Worm (Caenorhabditis elegans) whole organism, L4 larva: Measurements from ENCODE around the gene C43C3.4.

Experiments
- ama-1 ChIP-seq: fragments of 150-350 bp; optimal IDR thresholded peaks from 2 replicates; lab custom pipeline; 2014; ENCODE audit warnings: inconsistent platforms, mixed read lengths
- hlh-11 ChIP-seq: fragments of 200-800 bp; sonication (Bioruptor generic); optimal IDR thresholded peaks from 2 replicates; lab custom pipeline; 2018; ENCODE audit warnings: mild to moderate bottlenecking, missing genetic modification characterization, missing compliant biosample characterization
- madf-5 ChIP-seq, 2 experiments: fragments of 200-800 bp; sonication (Bioruptor generic); IDR thresholded peaks; 2 replicates each; pipeline ENCODE4 v1.3.6; 2022; ENCODE audit warnings: missing compliant biosample characterization in 2 of 2, missing genetic modification characterization in 2 of 2
- zag-1 ChIP-seq: fragments of 150-350 bp; optimal IDR thresholded peaks from 2 replicates; lab custom pipeline; 2014; ENCODE audit warnings: missing biosample characterization, missing genetic modification characterization

DNA sequence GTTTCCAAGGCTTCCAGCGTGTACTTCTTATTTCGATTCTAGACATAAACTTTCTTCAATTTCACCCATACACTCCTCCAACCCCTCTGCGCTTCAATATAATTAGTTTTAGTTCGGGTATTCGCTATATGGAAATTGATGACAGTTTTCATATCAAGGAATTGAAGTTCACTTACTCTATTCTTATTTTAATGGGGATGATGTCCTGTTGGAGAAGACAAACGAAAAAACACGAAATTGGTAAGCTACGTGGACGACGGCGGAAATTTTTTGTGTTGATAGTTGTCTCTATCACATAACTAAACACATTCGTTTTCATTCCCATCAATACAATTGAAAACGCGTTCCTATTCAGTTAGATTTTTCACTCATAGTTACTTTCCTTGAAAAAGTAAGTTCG, 39.3 kb downstream of the C43C3.4 start, which contains the start of gene F34H10.5:
- TF ChIP-seq hlh-11 (tag; lab: Kevin White, UChicago), result no peak
- TF ChIP-seq ama-1, result no peak
- TF ChIP-seq madf-5 (GFP tag; IDR thresholded peaks at IDR 0.05; lab: Robert Waterston, UW), result no peak
- no peak for TF ChIP-seq zag-1 (tag; lab: Kevin White, UChicago)
